Worm (Caenorhabditis elegans) whole organism, L1 larva: ENCODE data around the gene rabr-1.

ENCODE experiments used
- C16A3.4 ChIP-seq: fragments of 150-350 bp; optimal IDR thresholded peaks from 2 replicates; lab custom pipeline; 2014; ENCODE audit warnings: missing biosample characterization, missing genetic modification characterization
- nhr-71 ChIP-seq: sonication (generic microtip); optimal IDR thresholded peaks from 2 replicates; lab custom pipeline; 2016; ENCODE audit warnings: mild to moderate bottlenecking, missing genetic modification characterization, moderate library complexity, missing compliant biosample characterization
- pqm-1 ChIP-seq: sonication (generic microtip); optimal IDR thresholded peaks from 3 replicates; lab custom pipeline; 2017; ENCODE audit warnings: missing biosample characterization, missing genetic modification characterization
- skn-1 ChIP-seq: fragments of 150-350 bp; optimal IDR thresholded peaks from 2 replicates; lab custom pipeline; 2014; ENCODE audit warnings: missing biosample characterization, missing genetic modification characterization
- snpc-4 ChIP-seq: fragments of 150-350 bp; optimal IDR thresholded peaks from 2 replicates; lab custom pipeline; 2014; ENCODE audit warnings: missing biosample characterization, missing genetic modification characterization

Gene rabr-1

DNA sequence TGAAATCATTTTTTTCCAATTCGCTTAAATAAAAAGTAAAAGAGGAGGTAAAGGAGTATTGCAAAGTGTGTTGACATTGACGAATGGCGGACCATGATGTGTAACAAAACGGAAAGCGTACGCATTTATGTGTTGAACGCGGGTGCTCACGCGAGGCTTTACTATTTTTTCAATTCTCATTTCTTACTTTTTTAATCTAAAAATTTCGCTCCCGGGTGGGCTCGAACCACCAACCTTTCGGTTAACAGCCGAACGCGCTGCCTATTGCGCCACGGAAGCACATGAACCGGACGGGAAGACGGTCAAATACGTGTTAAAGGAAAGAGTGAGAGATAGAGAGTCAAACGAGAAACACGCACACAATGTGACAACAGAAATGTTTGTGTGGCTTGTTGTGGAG lies 53.3 kb downstream of the rabr-1 start (continued):
- TF ChIP-seq pqm-1 (tag; lab: Kevin White, UChicago) (no peak), snpc-4 (peak; percentile 48), nhr-71 (tag; lab: Kevin White, UChicago) (peak; percentile 80), skn-1 (tag; lab: Kevin White, UChicago) (peak; percentile 94), C16A3.4 (tag; lab: Kevin White, UChicago) (peak; percentile 71)
- TF ChIP-seq, all 84 proteins: peak for 42
